Worm (Caenorhabditis elegans): ENCODE measurements around the gene ift-81.

- TF ChIP-seq attf-5 (GFP tag; optimal IDR thresholded peaks at IDR 0.05) (no peak), nhr-90 (tag; optimal IDR thresholded peaks at IDR 0.05) (no peak), dpl-1 (GFP tag; optimal IDR thresholded peaks at IDR 0.05) (no peak), ztf-6 (GFP tag; IDR thresholded peaks at IDR 0.05) (no peak), F57A8.1 (GFP tag; optimal IDR thresholded peaks at IDR 0.05) (no peak), B0019.2 (GFP tag; conservative IDR thresholded peaks at IDR 0.05) (no peak)
Observed at ce11 chrX:5268062-5268461, 30.3 kb upstream of the ift-81 start.
